Worm (Caenorhabditis elegans): ENCODE measurements around the gene abce-1.

The abce-1 gene

ce11 chrIII:13107307-13107706, 46.3 kb upstream of the abce-1 start, which contains the start of gene dhhc-8:
dhhc-8 (plus strand) TSS chrIII:13107607.
- no peak for TF ChIP-seq ama-1 (optimal IDR thresholded peaks at IDR 0.05)
- no peak for TF ChIP-seq nhr-23 (tag; optimal IDR thresholded peaks at IDR 0.05)

ce11 chrIII:13118460-13118859, 35.2 kb upstream of the abce-1 start:
- TF ChIP-seq nhr-129 (tag; optimal IDR thresholded peaks at IDR 0.05) (no peak), ztf-11 (tag; optimal IDR thresholded peaks at IDR 0.05) (no peak), ZK546.5 (tag; optimal IDR thresholded peaks at IDR 0.05) (no peak), sma-3 (GFP tag; optimal IDR thresholded peaks at IDR 0.05) (no peak)

- TF ChIP-seq C34F6.9 (tag; optimal IDR thresholded peaks at IDR 0.05) (no peak), elt-1 (tag; optimal IDR thresholded peaks at IDR 0.05) (no peak), ztf-4 (tag; optimal IDR thresholded peaks at IDR 0.05) (no peak), lsy-2 (tag; optimal IDR thresholded peaks at IDR 0.05) (no peak), ZK546.5 (tag; optimal IDR thresholded peaks at IDR 0.05) (no peak), Y55F3AM.14 (GFP tag; optimal IDR thresholded peaks at IDR 0.05) (no peak), sem-4 (tag; optimal IDR thresholded peaks at IDR 0.05) (peak; percentile 10), F13H6.1 (tag; optimal IDR thresholded peaks at IDR 0.05) (no peak), ceh-82 (tag; optimal IDR thresholded peaks at IDR 0.05) (no peak), unc-55 (GFP tag; optimal IDR thresholded peaks at IDR 0.05) (peak; percentile 20)
Observed at ce11 chrIII:13119520-13119919, 34.1 kb upstream of the abce-1 start, which contains the start of gene zig-8. zig-8 (plus strand) TSS chrIII:13119820.

- TF ChIP-seq zag-1 (tag; optimal IDR thresholded peaks at IDR 0.05): no peak
- no peak for TF ChIP-seq crh-2 (tag; optimal IDR thresholded peaks at IDR 0.05)
- no peak for TF ChIP-seq alr-1 (tag; optimal IDR thresholded peaks at IDR 0.05)
- TF ChIP-seq nhr-21 (tag; optimal IDR thresholded peaks at IDR 0.05): no peak
- TF ChIP-seq fos-1 (tag; optimal IDR thresholded peaks at IDR 0.05): no peak
- TF ChIP-seq egl-27 (tag; optimal IDR thresholded peaks at IDR 0.05): no peak
- no peak for TF ChIP-seq blmp-1 (tag; optimal IDR thresholded peaks at IDR 0.05; ENCODE audit: insufficient read depth)
- no peak for TF ChIP-seq ceh-82 (tag; optimal IDR thresholded peaks at IDR 0.05)
- no peak for TF ChIP-seq peb-1 (tag; optimal IDR thresholded peaks at IDR 0.05)
- no peak for TF ChIP-seq mdl-1 (tag; optimal IDR thresholded peaks at IDR 0.05)
- TF ChIP-seq nhr-25 (tag; optimal IDR thresholded peaks at IDR 0.05): no peak
- no peak for TF ChIP-seq dmd-4 (tag; optimal IDR thresholded peaks at IDR 0.05)
- no peak for TF ChIP-seq mab-5 (tag; optimal IDR thresholded peaks at IDR 0.05)
- no peak for TF ChIP-seq nhr-237 (tag; optimal IDR thresholded peaks at IDR 0.05)
- TF ChIP-seq sma-9 (GFP tag; optimal IDR thresholded peaks at IDR 0.05): no peak
- TF ChIP-seq sma-9 (tag; optimal IDR thresholded peaks at IDR 0.05): no peak
- TF ChIP-seq nhr-10 (tag; optimal IDR thresholded peaks at IDR 0.05): no peak
- no peak for TF ChIP-seq ztf-1 (GFP tag; conservative IDR thresholded peaks at IDR 0.05)
- no peak for TF ChIP-seq R02D3.7 (tag; optimal IDR thresholded peaks at IDR 0.05)
Observed at ce11 chrIII:13123440-13123839, 30.2 kb upstream of the abce-1 start.

- no peak for TF ChIP-seq nhr-12 (tag; optimal IDR thresholded peaks at IDR 0.05)
- peak; percentile 6 for TF ChIP-seq C34F6.9 (tag; optimal IDR thresholded peaks at IDR 0.05)
- TF ChIP-seq lin-11 (tag; optimal IDR thresholded peaks at IDR 0.05): no peak
- TF ChIP-seq elt-3 (tag; optimal IDR thresholded peaks at IDR 0.05): no peak
- TF ChIP-seq nhr-6 (tag; optimal IDR thresholded peaks at IDR 0.05): no peak
- no peak for TF ChIP-seq ama-1 (optimal IDR thresholded peaks at IDR 0.05)
- TF ChIP-seq fos-1 (tag; optimal IDR thresholded peaks at IDR 0.05): no peak
- peak in 1 of 2 experiments; percentile 10 for TF ChIP-seq lsy-2 (tag; optimal IDR thresholded peaks at IDR 0.05)
- no peak for TF ChIP-seq nhr-25 (tag; optimal IDR thresholded peaks at IDR 0.05)
- peak; percentile 83 for TF ChIP-seq sem-4 (tag; optimal IDR thresholded peaks at IDR 0.05)
- TF ChIP-seq peb-1 (tag; optimal IDR thresholded peaks at IDR 0.05): no peak
- no peak for TF ChIP-seq ztf-11 (tag; optimal IDR thresholded peaks at IDR 0.05)
- TF ChIP-seq aly-2 (tag; optimal IDR thresholded peaks at IDR 0.05): no peak
- no peak for TF ChIP-seq snpc-4 (tag; optimal IDR thresholded peaks at IDR 0.05)
- no peak for TF ChIP-seq dmd-4 (tag; optimal IDR thresholded peaks at IDR 0.05)
- TF ChIP-seq ZK546.5 (tag; optimal IDR thresholded peaks at IDR 0.05): no peak
- no peak for TF ChIP-seq ceh-82 (tag; optimal IDR thresholded peaks at IDR 0.05)
- no peak for TF ChIP-seq lin-13 (GFP tag; optimal IDR thresholded peaks at IDR 0.05)
- TF ChIP-seq elt-1 (tag; optimal IDR thresholded peaks at IDR 0.05): no peak
- TF ChIP-seq nhr-10 (tag; optimal IDR thresholded peaks at IDR 0.05): no peak
Observed at ce11 chrIII:13127157-13127556, 26.5 kb upstream of the abce-1 start.
